Worm (Caenorhabditis elegans) whole organism, L4 larva: ENCODE data around the gene ZK971.1.

Experiments
- F49E8.2 ChIP-seq: sonication (generic microtip); optimal IDR thresholded peaks from 2 replicates; lab custom pipeline; 2016; ENCODE audit warnings: missing compliant biosample characterization, mild to moderate bottlenecking, missing genetic modification characterization, borderline replicate concordance
- R02D3.7 ChIP-seq: fragments of 150-350 bp; sonication (generic microtip); optimal IDR thresholded peaks from 3 replicates; lab custom pipeline; 2014; ENCODE audit warnings: missing biosample characterization, missing genetic modification characterization
- aly-2 ChIP-seq: sonication (generic microtip); optimal IDR thresholded peaks from 2 replicates; lab custom pipeline; 2018; ENCODE audit warnings: missing biosample characterization, missing genetic modification characterization
- fkh-10 ChIP-seq: fragments of 150-350 bp; optimal IDR thresholded peaks from 2 replicates; lab custom pipeline; 2014; ENCODE audit warnings: missing biosample characterization, missing genetic modification reagents, missing genetic modification characterization
- lin-15B ChIP-seq: fragments of 150-350 bp; sonication (generic microtip); optimal IDR thresholded peaks from 3 replicates; lab custom pipeline; 2014; ENCODE audit warnings: missing biosample characterization, missing genetic modification characterization
- nhr-10 ChIP-seq: fragments of 150-350 bp; optimal IDR thresholded peaks from 2 replicates; lab custom pipeline; 2014; ENCODE audit warnings: missing biosample characterization, missing genetic modification characterization
- nhr-42 ChIP-seq: fragments of 200-800 bp; sonication (Bioruptor generic); IDR thresholded peaks from 2 replicates; pipeline ENCODE4 v1.3.6; 2022; ENCODE audit warnings: missing genetic modification characterization, missing compliant biosample characterization
- unc-62 ChIP-seq, 3 experiments: fragments of 150-350 bp in 1 of 3; sonication (generic microtip); optimal IDR thresholded peaks in 2 of 3; peaks in 1 of 3; 1 replicate in 1 of 3; 2 replicates in 2 of 3; lab custom pipeline; 2014 to 2017; ENCODE audit warnings: missing biosample characterization in 3 of 3, missing genetic modification characterization in 3 of 3, missing genetic modification reagents in 3 of 3, missing genotype in 1 of 3
- zag-1 ChIP-seq: fragments of 150-350 bp; optimal IDR thresholded peaks from 2 replicates; lab custom pipeline; 2014; ENCODE audit warnings: missing biosample characterization, missing genetic modification characterization

DNA sequence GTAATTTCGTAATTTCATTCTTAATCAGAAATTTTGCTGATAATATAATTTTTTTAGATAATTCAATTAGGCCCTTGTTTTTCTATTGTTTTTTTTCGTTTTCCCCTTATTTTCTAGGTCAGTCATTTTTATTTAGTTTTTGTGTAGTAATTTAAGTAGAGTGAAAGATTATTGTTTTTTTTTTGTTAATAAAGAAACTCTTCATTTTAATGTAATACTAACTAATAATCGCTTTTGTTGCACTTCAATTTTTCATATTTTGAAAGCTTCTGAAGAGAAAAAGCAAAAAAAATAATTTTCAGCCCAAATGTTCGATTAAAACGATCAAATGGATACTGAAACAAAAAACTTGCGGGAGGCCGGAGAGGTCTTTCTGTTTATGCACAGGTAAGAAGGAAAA is 28.5 kb downstream of the ZK971.1 start, which contains the start of gene F54B3.1:
- TF ChIP-seq F49E8.2 (tag; lab: Kevin White, UChicago) (no peak), zag-1 (tag; lab: Kevin White, UChicago) (no peak), lin-15B (tag; lab: Kevin White, UChicago) (no peak), nhr-42 (GFP tag; lab: Robert Waterston, UW) (no peak), nhr-10 (no peak), fkh-10 (GFP tag; lab: Kevin White, UChicago) (no peak), unc-62 (GFP tag; optimal IDR thresholded peaks at IDR 0.05 in 1 of 2; lab: Kevin White, UChicago) (no peak), unc-62 (tag; optimal IDR thresholded peaks at IDR 0.05; lab: Kevin White, UChicago) (no peak), aly-2 (tag; lab: Kevin White, UChicago) (no peak), R02D3.7 (no peak)
